Worm (Caenorhabditis elegans) whole organism, L4 larva: ENCODE measurements around the gene snpc-3.4.
A peak's percentile ranks its signal among the peaks of the same experiment; 100 is the strongest.

Source experiments
- F10B5.3 ChIP-seq: sonication (generic microtip); optimal IDR thresholded peaks from 2 replicates; lab custom pipeline; 2016; ENCODE audit warnings: mild to moderate bottlenecking, missing genetic modification characterization, missing compliant biosample characterization
- F44E2.7 ChIP-seq: fragments of 200-800 bp; sonication (Bioruptor generic); IDR thresholded peaks from 2 replicates; pipeline ENCODE4 v2.1.2; 2022; ENCODE audit warnings: missing genetic modification characterization, missing compliant biosample characterization
- aha-1 ChIP-seq: fragments of 150-350 bp; peaks from one replicate; lab custom pipeline; 2014; ENCODE audit warnings: missing biosample characterization, missing genetic modification characterization
- ceh-62 ChIP-seq: sonication (generic microtip); optimal IDR thresholded peaks from 2 replicates; lab custom pipeline; 2017; ENCODE audit warnings: missing biosample characterization, missing genetic modification characterization
- ctbp-1 ChIP-seq: fragments of 200-800 bp; sonication (Bioruptor generic); IDR thresholded peaks from 2 replicates; pipeline ENCODE4 v1.3.6; 2022; ENCODE audit warnings: missing genetic modification reagents, missing genetic modification characterization, missing compliant biosample characterization
- daf-12 ChIP-seq: fragments of 150-350 bp; optimal IDR thresholded peaks from 2 replicates; lab custom pipeline; 2014; ENCODE audit warnings: missing biosample characterization, missing genetic modification reagents, missing genetic modification characterization
- dmd-9 ChIP-seq: fragments of 200-800 bp; sonication (Bioruptor generic); IDR thresholded peaks from 2 replicates; pipeline ENCODE4 v1.3.6; 2022; ENCODE audit warnings: missing genetic modification reagents, missing genetic modification characterization, missing compliant biosample characterization
- dpl-1 ChIP-seq: fragments of 150-350 bp; optimal IDR thresholded peaks from 2 replicates; lab custom pipeline; 2014; ENCODE audit warnings: missing biosample characterization, missing genetic modification reagents, missing genetic modification characterization
- dve-1 ChIP-seq: sonication (generic microtip); optimal IDR thresholded peaks from 2 replicates; lab custom pipeline; 2017; ENCODE audit warnings: antibody characterized with exemption, mild to moderate bottlenecking, missing genetic modification characterization, missing compliant biosample characterization; ENCODE audit not compliant: insufficient read depth
- egl-43 ChIP-seq: fragments of 200-800 bp; sonication (Bioruptor generic); IDR thresholded peaks from 2 replicates; pipeline ENCODE4 v1.3.6; 2022; ENCODE audit warnings: missing genetic modification reagents, missing genetic modification characterization, missing compliant biosample characterization
- fos-1 ChIP-seq: fragments of 150-350 bp; optimal IDR thresholded peaks from 2 replicates; lab custom pipeline; 2014; ENCODE audit warnings: missing biosample characterization, missing genetic modification characterization
- gei-8 ChIP-seq: fragments of 200-800 bp; sonication (Bioruptor generic); optimal IDR thresholded peaks from 2 replicates; lab custom pipeline; 2018; ENCODE audit warnings: mild to moderate bottlenecking, missing genetic modification characterization, missing compliant biosample characterization
- hlh-30 ChIP-seq: sonication (generic microtip); optimal IDR thresholded peaks from 2 replicates; lab custom pipeline; 2017; ENCODE audit warnings: antibody characterized with exemption, mild to moderate bottlenecking, missing genetic modification characterization, missing compliant biosample characterization; ENCODE audit not compliant: insufficient read depth
- lim-7 ChIP-seq: fragments of 200-800 bp; sonication (Bioruptor generic); IDR thresholded peaks from 2 replicates; pipeline ENCODE4 v1.3.6; 2022; ENCODE audit warnings: missing genetic modification characterization, missing compliant biosample characterization
- lin-29 ChIP-seq: fragments of 200-800 bp; sonication (Bioruptor generic); IDR thresholded peaks from 2 replicates; pipeline ENCODE4 v1.3.6; 2022; ENCODE audit warnings: missing genetic modification reagents, missing genetic modification characterization, missing compliant biosample characterization
- lir-3 ChIP-seq: sonication (generic microtip); optimal IDR thresholded peaks from 2 replicates; lab custom pipeline; 2016; ENCODE audit warnings: mild to moderate bottlenecking, missing genetic modification characterization, missing compliant biosample characterization
- lsy-2 ChIP-seq, 2 experiments: fragments of 150-350 bp in 1 of 2; sonication (generic microtip) in 1 of 2; optimal IDR thresholded peaks; 2 replicates each; lab custom pipeline; 2014 to 2017; ENCODE audit warnings: missing biosample characterization in 2 of 2, missing genetic modification characterization in 2 of 2
- madf-5 ChIP-seq, 2 experiments: fragments of 200-800 bp; sonication (Bioruptor generic); IDR thresholded peaks; 2 replicates each; pipeline ENCODE4 v1.3.6; 2022; ENCODE audit warnings: missing compliant biosample characterization in 2 of 2, missing genetic modification characterization in 2 of 2
- madf-9 ChIP-seq: fragments of 200-800 bp; sonication (Bioruptor generic); conservative IDR thresholded peaks from 2 replicates; pipeline ENCODE4 v1.3.6; 2022; ENCODE audit warnings: missing genetic modification reagents, missing genetic modification characterization, missing compliant biosample characterization
- mdl-1 ChIP-seq, 2 experiments: fragments of 150-350 bp in 1 of 2; sonication (generic microtip) in 1 of 2; optimal IDR thresholded peaks; 2 replicates each; lab custom pipeline; 2014 to 2017; ENCODE audit warnings: missing biosample characterization in 2 of 2, missing genetic modification characterization in 2 of 2
- mep-1 ChIP-seq: fragments of 150-350 bp; sonication (generic microtip); optimal IDR thresholded peaks from 3 replicates; lab custom pipeline; 2014; ENCODE audit warnings: missing biosample characterization, missing genetic modification characterization
- nhr-10 ChIP-seq: fragments of 150-350 bp; optimal IDR thresholded peaks from 2 replicates; lab custom pipeline; 2014; ENCODE audit warnings: missing biosample characterization, missing genetic modification characterization
- nhr-237 ChIP-seq: sonication (generic microtip); optimal IDR thresholded peaks from 2 replicates; lab custom pipeline; 2017; ENCODE audit warnings: missing biosample characterization, missing genetic modification characterization
- nhr-42 ChIP-seq: fragments of 200-800 bp; sonication (Bioruptor generic); IDR thresholded peaks from 2 replicates; pipeline ENCODE4 v1.3.6; 2022; ENCODE audit warnings: missing genetic modification characterization, missing compliant biosample characterization
- nhr-76 ChIP-seq: fragments of 150-350 bp; optimal IDR thresholded peaks from 2 replicates; lab custom pipeline; 2014; ENCODE audit warnings: missing biosample characterization, missing genetic modification characterization
- php-3 ChIP-seq: fragments of 200-800 bp; sonication (Bioruptor generic); IDR thresholded peaks from 2 replicates; pipeline ENCODE4 v1.3.6; 2022; ENCODE audit warnings: missing genetic modification reagents, missing genetic modification characterization, missing compliant biosample characterization
- rbr-2 ChIP-seq: sonication (generic microtip); optimal IDR thresholded peaks from 2 replicates; lab custom pipeline; 2016; ENCODE audit warnings: missing genotype, missing genetic modification characterization, missing compliant biosample characterization
- tag-97 ChIP-seq: fragments of 200-800 bp; sonication (Bioruptor generic); IDR thresholded peaks from 2 replicates; pipeline ENCODE4 v1.3.6; 2022; ENCODE audit warnings: missing genetic modification characterization, missing compliant biosample characterization
- tra-1 ChIP-seq: fragments of 200-800 bp; sonication (Bioruptor generic); IDR thresholded peaks from 2 replicates; pipeline ENCODE4 v1.3.6; 2022; ENCODE audit warnings: missing genetic modification reagents, missing genetic modification characterization, missing compliant biosample characterization
- unc-62 ChIP-seq, 3 experiments: fragments of 150-350 bp in 1 of 3; sonication (generic microtip); optimal IDR thresholded peaks in 2 of 3; peaks in 1 of 3; 1 replicate in 1 of 3; 2 replicates in 2 of 3; lab custom pipeline; 2014 to 2017; ENCODE audit warnings: missing biosample characterization in 3 of 3, missing genetic modification characterization in 3 of 3, missing genetic modification reagents in 3 of 3, missing genotype in 1 of 3

Gene snpc-3.4

ce11 chrIII:4018591-4019580 is 951 bp upstream of the snpc-3.4 start (continued):
- TF ChIP-seq dmd-9 (GFP tag; lab: Robert Waterston, UW) (no peak), dve-1 (tag; lab: Kevin White, UChicago) (no peak), nhr-10 (tag; lab: Kevin White, UChicago) (no peak), tra-1 (GFP tag; lab: Robert Waterston, UW) (0 out of 2 replicates have a peak, but pooled peaks have one; percentile 12), mep-1 (peak; percentile 52), nhr-237 (tag; lab: Kevin White, UChicago) (no peak), lim-7 (0 out of 2 replicates have a peak, but pooled peaks have one; percentile 25), rbr-2 (tag; lab: Kevin White, UChicago) (no peak)

- TF ChIP-seq ctbp-1 (GFP tag; lab: Robert Waterston, UW) (no peak), lir-3 (tag; lab: Kevin White, UChicago) (no peak), egl-43 (GFP tag; lab: Robert Waterston, UW) (no peak), aha-1 (tag; lab: Kevin White, UChicago) (peak; percentile 62)
Measured at ce11 chrIII:4021866-4022265, 2.0 kb downstream of the snpc-3.4 start, which contains the start of gene tftc-5. Gene tftc-5 (plus strand): TSS chrIII:4022166.

ce11 chrIII:4028061-4028460 is 8.2 kb downstream of the snpc-3.4 start, which contains the start of gene T02C12.5:
Gene T02C12.5 (minus strand): TSS chrIII:4028161.
- TF ChIP-seq lin-29 (GFP tag; lab: Robert Waterston, UW) (no peak), madf-5 (GFP tag; IDR thresholded peaks at IDR 0.05; lab: Robert Waterston, UW) (no peak), dpl-1 (no peak), tag-97 (GFP tag; lab: Robert Waterston, UW) (no peak), nhr-76 (tag; lab: Kevin White, UChicago) (no peak), fos-1 (tag; lab: Kevin White, UChicago) (no peak), nhr-42 (GFP tag; lab: Robert Waterston, UW) (no peak), F10B5.3 (tag; lab: Kevin White, UChicago) (no peak), madf-9 (GFP tag; lab: Robert Waterston, UW) (no peak), ceh-62 (tag; lab: Kevin White, UChicago) (no peak)
- TF ChIP-seq, all 104 proteins: peak for 0

ce11 chrIII:4030839-4031238 is 11.0 kb downstream of the snpc-3.4 start:
- TF ChIP-seq mdl-1 (tag; optimal IDR thresholded peaks at IDR 0.05; lab: Kevin White, UChicago) (no peak), unc-62 (GFP tag; optimal IDR thresholded peaks at IDR 0.05 in 1 of 2; lab: Kevin White, UChicago) (peak in 1 of 2 experiments; percentile 79), unc-62 (tag; optimal IDR thresholded peaks at IDR 0.05; lab: Kevin White, UChicago) (no peak)

ce11 chrIII:4034984-4035383 is 15.1 kb downstream of the snpc-3.4 start:
- no peak for TF ChIP-seq daf-12 (tag; lab: Kevin White, UChicago)
- peak in 1 of 2 experiments; percentile 23 for TF ChIP-seq lsy-2 (tag; optimal IDR thresholded peaks at IDR 0.05; lab: Kevin White, UChicago)

- TF ChIP-seq hlh-30 (tag; lab: Kevin White, UChicago) (no peak), php-3 (no peak), F44E2.7 (no peak), gei-8 (GFP tag; lab: Kevin White, UChicago) (no peak), fos-1 (tag; lab: Kevin White, UChicago) (no peak)
Measured at ce11 chrIII:4036740-4037139, 16.9 kb downstream of the snpc-3.4 start, which contains the start of gene hum-5. Gene hum-5 (minus strand): TSS chrIII:4036840.
